Worm (Caenorhabditis elegans): Measurements from ENCODE around the gene R74.2.

DNA sequence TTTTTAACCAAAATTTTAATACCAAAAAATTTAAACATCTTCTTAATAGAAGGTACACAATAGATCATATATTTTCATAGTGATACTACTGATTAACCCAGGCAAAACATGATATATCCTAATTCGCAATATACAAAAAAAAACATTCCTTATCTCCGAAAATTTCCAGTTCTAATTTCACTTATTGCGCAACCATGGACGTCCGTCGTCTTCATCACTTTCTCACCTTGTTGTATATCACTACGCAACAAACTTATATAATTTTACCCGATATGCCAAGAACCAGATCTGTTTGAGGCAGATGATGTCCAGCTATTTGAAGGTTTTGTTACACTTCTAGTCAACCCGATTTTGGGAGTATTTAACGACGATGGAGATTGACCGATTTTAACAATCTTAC lies at the start of gene R74.2:
- TF ChIP-seq ztf-16 (tag; optimal IDR thresholded peaks at IDR 0.05) = no peak
- no peak for TF ChIP-seq pha-4 (tag; optimal IDR thresholded peaks at IDR 0.05)
- no peak for TF ChIP-seq F13H6.1 (tag; optimal IDR thresholded peaks at IDR 0.05)
- TF ChIP-seq nfya-1 (tag; optimal IDR thresholded peaks at IDR 0.05) = no peak
- no peak for TF ChIP-seq sox-4 (tag; optimal IDR thresholded peaks at IDR 0.05)
- TF ChIP-seq npax-4 (tag; optimal IDR thresholded peaks at IDR 0.05) = no peak
- no peak for TF ChIP-seq ceh-9 (tag; optimal IDR thresholded peaks at IDR 0.05)

All from whole organism, late embryonic.